Fruit fly (Drosophila melanogaster) whole organism, embryonic: Measurements from ENCODE around the gene Polr3I.
A peak's percentile ranks its signal among the peaks of the same experiment; 100 is the strongest.

Experiments
- Atf6 ChIP-seq: fragments of 200-800 bp; sonication (Bioruptor generic); IDR thresholded peaks from 2 replicates; pipeline ENCODE4 v1.3.6; 2022; ENCODE audit warnings: missing biosample characterization, missing genetic modification characterization
- BtbVII ChIP-seq: fragments of 200-800 bp; sonication (Bioruptor generic); optimal IDR thresholded peaks from 3 replicates; lab custom pipeline; 2017; ENCODE audit warnings: missing biosample characterization, mild to moderate bottlenecking, missing genetic modification characterization
- CG10147 ChIP-seq: fragments of 200-800 bp; sonication (Bioruptor generic); optimal IDR thresholded peaks from 2 replicates; lab custom pipeline; 2019; ENCODE audit warnings: missing biosample characterization, mild to moderate bottlenecking, missing genetic modification characterization, moderate library complexity
- CG10959 ChIP-seq: fragments of 200-800 bp; sonication (Bioruptor generic); IDR thresholded peaks from 2 replicates; pipeline ENCODE4 v1.3.6; 2022; ENCODE audit warnings: missing biosample characterization, missing genetic modification characterization
- CG1233 ChIP-seq: fragments of 200-800 bp; sonication (Bioruptor generic); optimal IDR thresholded peaks from 4 replicates; lab custom pipeline; 2018; ENCODE audit warnings: missing biosample characterization, mild to moderate bottlenecking, missing genetic modification characterization
- CG12659 ChIP-seq: fragments of 200-800 bp; sonication (Bioruptor generic); optimal IDR thresholded peaks from 3 replicates; lab custom pipeline; 2017; ENCODE audit warnings: mild to moderate bottlenecking, missing biosample characterization, missing genetic modification reagents, missing genetic modification characterization
- CG14860 ChIP-seq: fragments of 200-800 bp; sonication (Bioruptor generic); IDR thresholded peaks from 3 replicates; pipeline ENCODE4 v1.3.6; 2022; ENCODE audit warnings: missing biosample characterization, missing genetic modification characterization; ENCODE audit not compliant: partially characterized antibody
- CG16863 ChIP-seq: fragments of 200-800 bp; sonication (Bioruptor generic); optimal IDR thresholded peaks from 3 replicates; lab custom pipeline; 2016; ENCODE audit warnings: missing biosample characterization, missing genetic modification characterization
- CG17361 ChIP-seq: fragments of 200-800 bp; sonication (Bioruptor generic); IDR thresholded peaks from 3 replicates; pipeline ENCODE4 v1.3.6; 2022; ENCODE audit warnings: missing biosample characterization, missing genetic modification characterization
- CG2120 ChIP-seq: fragments of 200-800 bp; sonication (Bioruptor generic); optimal IDR thresholded peaks from 3 replicates; lab custom pipeline; 2016; ENCODE audit warnings: missing biosample characterization, missing genetic modification characterization
- CG2678 ChIP-seq: fragments of 200-800 bp; sonication (Bioruptor generic); optimal IDR thresholded peaks from 3 replicates; lab custom pipeline; 2019; ENCODE audit warnings: missing biosample characterization, mild to moderate bottlenecking, missing genetic modification characterization, moderate library complexity
- CG34422 ChIP-seq: fragments of 200-800 bp; sonication (Bioruptor generic); IDR thresholded peaks from 3 replicates; pipeline ENCODE4 v1.3.6; 2022; ENCODE audit warnings: missing biosample characterization, missing genetic modification characterization
- CG3847 ChIP-seq: fragments of 200-800 bp; sonication (Bioruptor generic); IDR thresholded peaks from 2 replicates; pipeline ENCODE4 v1.3.6; 2022; ENCODE audit warnings: missing biosample characterization, missing genetic modification characterization
- CG4854 ChIP-seq: fragments of 200-800 bp; sonication (Bioruptor generic); optimal IDR thresholded peaks from 2 replicates; lab custom pipeline; 2016; ENCODE audit warnings: missing biosample characterization, missing genetic modification characterization, inconsistent platforms
- CG6272 ChIP-seq: fragments of 200-800 bp; sonication (Bioruptor generic); IDR thresholded peaks from 2 replicates; pipeline ENCODE4 v1.3.6; 2022; ENCODE audit warnings: missing biosample characterization, missing genetic modification characterization
- CG6683 ChIP-seq: fragments of 200-800 bp; sonication (Bioruptor generic); optimal IDR thresholded peaks from 2 replicates; lab custom pipeline; 2017; ENCODE audit warnings: missing biosample characterization, mild to moderate bottlenecking, missing genetic modification characterization, missing genetic modification reagents
- CG6791 ChIP-seq: fragments of 200-800 bp; sonication (Bioruptor generic); IDR thresholded peaks from 3 replicates; pipeline ENCODE4 v1.3.6; 2022; ENCODE audit warnings: missing biosample characterization, missing genetic modification characterization; ENCODE audit not compliant: partially characterized antibody
- CG8478 ChIP-seq: fragments of >200 bp; optimal IDR thresholded peaks from 2 replicates; lab custom pipeline; 2018
- CrebB ChIP-seq: fragments of 200-800 bp; sonication (Bioruptor generic); optimal IDR thresholded peaks from 3 replicates; lab custom pipeline; 2018; ENCODE audit warnings: missing biosample characterization, mild to moderate bottlenecking, missing genetic modification characterization
- D ChIP-seq, 2 experiments: fragments of 200-800 bp in 1 of 2; fragments of >200 bp in 1 of 2; sonication (Bioruptor generic) in 1 of 2; optimal IDR thresholded peaks; 2 replicates in 1 of 2; 3 replicates in 1 of 2; lab custom pipeline; 2017; ENCODE audit warnings: mild to moderate bottlenecking in 1 of 2, missing biosample characterization in 1 of 2, missing genetic modification characterization in 1 of 2, missing genetic modification reagents in 1 of 2
- HLHmδ ChIP-seq: fragments of 200-800 bp; sonication (Bioruptor generic); optimal IDR thresholded peaks from 2 replicates; lab custom pipeline; 2018; ENCODE audit warnings: missing biosample characterization, mild to moderate bottlenecking, missing genetic modification characterization, moderate library complexity
- Hmx ChIP-seq: fragments of 200-800 bp; sonication (Bioruptor generic); optimal IDR thresholded peaks from 2 replicates; lab custom pipeline; 2016; ENCODE audit warnings: missing biosample characterization, missing genetic modification characterization
- Kr ChIP-seq: fragments of 200-800 bp; sonication (Bioruptor generic); optimal IDR thresholded peaks from 2 replicates; lab custom pipeline; 2017; ENCODE audit warnings: missing biosample characterization, mild to moderate bottlenecking, missing genetic modification characterization
- Med ChIP-seq: fragments of 200-800 bp; sonication (Bioruptor generic); peaks from one replicate; lab custom pipeline; 2016; ENCODE audit warnings: missing biosample characterization, missing genetic modification characterization, mild to moderate bottlenecking, inconsistent platforms, moderate library complexity
- NC2α ChIP-seq: fragments of 200-800 bp; sonication (Bioruptor generic); optimal IDR thresholded peaks from 2 replicates; lab custom pipeline; 2016; ENCODE audit warnings: missing biosample characterization, missing genetic modification characterization
- NfI ChIP-seq: fragments of 200-800 bp; sonication (Bioruptor generic); optimal IDR thresholded peaks from 3 replicates; lab custom pipeline; 2018; ENCODE audit warnings: missing biosample characterization, mild to moderate bottlenecking, missing genetic modification characterization, moderate library complexity
- Oaz ChIP-seq: fragments of 200-800 bp; sonication (Bioruptor generic); IDR thresholded peaks from 2 replicates; pipeline ENCODE4 v1.3.6; 2022; ENCODE audit warnings: missing biosample characterization, missing genetic modification characterization
- Poxn ChIP-seq: fragments of 200-800 bp; sonication (Bioruptor generic); IDR thresholded peaks from 2 replicates; pipeline ENCODE4 v1.3.6; 2022; ENCODE audit warnings: missing biosample characterization, missing genetic modification characterization
- Rfx ChIP-seq: fragments of 200-800 bp; sonication (Bioruptor generic); IDR thresholded peaks from 2 replicates; pipeline ENCODE4 v1.3.6; 2022; ENCODE audit warnings: missing biosample characterization, missing genetic modification characterization
- Rx ChIP-seq: fragments of 200-800 bp; sonication (Bioruptor generic); IDR thresholded peaks from 2 replicates; pipeline ENCODE4 v1.3.6; 2022; ENCODE audit warnings: missing biosample characterization, missing genetic modification characterization
- Vsx1 ChIP-seq: fragments of 200-800 bp; sonication (Bioruptor generic); optimal IDR thresholded peaks from 2 replicates; lab custom pipeline; 2017; ENCODE audit warnings: missing biosample characterization, mild to moderate bottlenecking, missing genetic modification characterization, missing genetic modification reagents
- Xrp1 ChIP-seq: fragments of 200-800 bp; sonication (Bioruptor generic); IDR thresholded peaks from 2 replicates; pipeline ENCODE4 v1.3.6; 2022; ENCODE audit warnings: missing biosample characterization, missing genetic modification characterization
- ara ChIP-seq: fragments of 200-800 bp; sonication (Bioruptor generic); IDR thresholded peaks from 2 replicates; pipeline ENCODE4 v1.3.6; 2022; ENCODE audit warnings: missing biosample characterization, missing genetic modification characterization
- bowl ChIP-seq: fragments of 200-800 bp; sonication (Bioruptor generic); IDR thresholded peaks from 2 replicates; pipeline ENCODE4 v1.3.6; 2022; ENCODE audit warnings: missing biosample characterization, missing genetic modification characterization
- crc ChIP-seq: fragments of 200-800 bp; sonication (Bioruptor generic); optimal IDR thresholded peaks from 2 replicates; lab custom pipeline; 2016; ENCODE audit warnings: missing biosample characterization, missing genetic modification characterization
- croc ChIP-seq: fragments of 200-800 bp; sonication (Bioruptor generic); conservative IDR thresholded peaks from 3 replicates; pipeline ENCODE4 v1.3.6; 2022; ENCODE audit warnings: missing biosample characterization, missing genetic modification characterization
- dati ChIP-seq: fragments of 200-800 bp; sonication (Bioruptor generic); IDR thresholded peaks from 2 replicates; pipeline ENCODE4 v1.3.6; 2022; ENCODE audit warnings: missing biosample characterization, missing genetic modification characterization
- disco-r ChIP-seq: fragments of 200-800 bp; sonication (Bioruptor generic); optimal IDR thresholded peaks from 2 replicates; lab custom pipeline; 2016; ENCODE audit warnings: missing biosample characterization, missing genetic modification characterization
- gsb ChIP-seq: fragments of 200-800 bp; sonication (Bioruptor generic); IDR thresholded peaks from 2 replicates; pipeline ENCODE4 v1.3.6; 2022; ENCODE audit warnings: missing biosample characterization, missing genetic modification characterization
- h ChIP-seq: fragments of >200 bp; optimal IDR thresholded peaks from 2 replicates; lab custom pipeline; 2017
- her ChIP-seq: fragments of 200-800 bp; sonication (Bioruptor generic); optimal IDR thresholded peaks from 2 replicates; lab custom pipeline; 2016; ENCODE audit warnings: missing biosample characterization, missing genetic modification characterization
- ind ChIP-seq: fragments of 200-800 bp; sonication (Bioruptor generic); optimal IDR thresholded peaks from 3 replicates; lab custom pipeline; 2016; ENCODE audit warnings: missing biosample characterization, missing genetic modification characterization
- insv ChIP-seq, 2 experiments: fragments of 200-800 bp; sonication (Bioruptor generic); optimal IDR thresholded peaks; 3 replicates each; lab custom pipeline; 2016 to 2018; ENCODE audit warnings: missing biosample characterization in 2 of 2, missing genetic modification characterization in 2 of 2
- luna ChIP-seq: fragments of 200-800 bp; sonication (Bioruptor generic); optimal IDR thresholded peaks from 2 replicates; lab custom pipeline; 2016; ENCODE audit warnings: missing biosample characterization, missing genetic modification characterization
- phol ChIP-seq: fragments of 200-800 bp; sonication (Bioruptor generic); optimal IDR thresholded peaks from 3 replicates; lab custom pipeline; 2018; ENCODE audit warnings: missing biosample characterization, mild to moderate bottlenecking, missing genetic modification characterization, moderate library complexity
- sqz ChIP-seq: fragments of 200-800 bp; sonication (Bioruptor generic); optimal IDR thresholded peaks from 3 replicates; lab custom pipeline; 2018; ENCODE audit warnings: missing biosample characterization, mild to moderate bottlenecking, missing genetic modification characterization
- tin ChIP-seq: fragments of 200-800 bp; sonication (Bioruptor generic); optimal IDR thresholded peaks from 3 replicates; lab custom pipeline; 2016; ENCODE audit warnings: missing biosample characterization, missing genetic modification characterization
- twi ChIP-seq: fragments of 200-800 bp; optimal IDR thresholded peaks from 2 replicates; lab custom pipeline; 2019; ENCODE audit warnings: missing biosample characterization, mild to moderate bottlenecking, missing genetic modification characterization, moderate library complexity
- zfh1 ChIP-seq: fragments of 200-800 bp; sonication (Bioruptor generic); IDR thresholded peaks from 3 replicates; pipeline ENCODE4 v1.3.6; 2022; ENCODE audit warnings: missing biosample characterization, missing genetic modification characterization

Polr3I gene

dm6 chrX:16930465-16931286, 46.3 kb downstream of the Polr3I start (continued):
- TF ChIP-seq CG1233 (no peak), gsb (peak; percentile 42; the same call in 1 of the 2 replicates), Xrp1 (GFP tag; lab: Robert Waterston, UW) (peak; percentile 76), sqz (GFP tag; lab: Kevin White, UChicago) (peak; percentile 72), twi (tag; lab: Kevin White, UChicago) (no peak), her (no peak), CG34422 (GFP tag; lab: Robert Waterston, UW) (peak; percentile 41; the same call in 1 of the 3 replicates), crc (GFP tag; lab: Kevin White, UChicago) (peak; percentile 2), zfh1 (GFP tag; lab: Robert Waterston, UW) (peak; percentile 61; the same call in 2 of the 3 replicates), insv (GFP tag; optimal IDR thresholded peaks at IDR 0.05; lab: Kevin White, UChicago) (no peak), disco-r (no peak), phol (tag; lab: Kevin White, UChicago) (peak; percentile 76), CG10147 (peak; percentile 50), Atf6 (GFP tag; lab: Robert Waterston, UW) (peak; percentile 48; the same call in 1 of the 2 replicates), CG6272 (GFP tag; lab: Robert Waterston, UW) (peak; percentile 63; the same call in 1 of the 2 replicates), CG14860 (GFP tag; lab: Robert Waterston, UW) (no peak), CG2678 (tag; lab: Kevin White, UChicago) (peak; percentile 81), h (lab: Kevin White, UChicago) (no peak), Oaz (peak; percentile 55; the same call in 1 of the 2 replicates), CG17361 (GFP tag; lab: Robert Waterston, UW) (peak; percentile 72), ara (GFP tag; lab: Robert Waterston, UW) (peak; percentile 57; the same call in 1 of the 2 replicates), D (optimal IDR thresholded peaks at IDR 0.05; lab: Kevin White, UChicago) (no peak), D (GFP tag; optimal IDR thresholded peaks at IDR 0.05; lab: Kevin White, UChicago) (peak; percentile 52), CG16863 (peak; percentile 6), Rx (GFP tag; lab: Robert Waterston, UW) (0 out of 2 replicates have a peak, but pooled peaks have one; percentile 30), Hmx (GFP tag; lab: Kevin White, UChicago) (no peak), CG10959 (GFP tag; lab: Robert Waterston, UW) (0 out of 2 replicates have a peak, but pooled peaks have one; percentile 27), NfI (GFP tag; lab: Kevin White, UChicago) (peak; percentile 38), tin (peak; percentile 68), Poxn (GFP tag; lab: Robert Waterston, UW) (peak; percentile 28; the same call in 1 of the 2 replicates), ind (GFP tag; lab: Kevin White, UChicago) (peak; percentile 58), NC2α (GFP tag; lab: Kevin White, UChicago) (no peak), BtbVII (peak; percentile 42), CrebB (peak; percentile 16), bowl (GFP tag; lab: Robert Waterston, UW) (peak; percentile 24; the same call in 1 of the 2 replicates), CG12659 (GFP tag; lab: Kevin White, UChicago) (peak; percentile 55), CG4854 (GFP tag; lab: Kevin White, UChicago) (no peak), HLHmδ (GFP tag; lab: Kevin White, UChicago) (no peak), CG6683 (GFP tag; lab: Kevin White, UChicago) (peak; percentile 49), croc (GFP tag; lab: Robert Waterston, UW) (peak; percentile 53; the same call in 2 of the 3 replicates), CG3847 (peak; percentile 60), CG6791 (GFP tag; lab: Robert Waterston, UW) (no peak), Kr (GFP tag; lab: Kevin White, UChicago) (no peak), Rfx (GFP tag; lab: Robert Waterston, UW) (peak; percentile 77), Vsx1 (GFP tag; lab: Kevin White, UChicago) (peak; percentile 80), CG2120 (peak; percentile 57), luna (GFP tag; lab: Kevin White, UChicago) (no peak), CG8478 (lab: Kevin White, UChicago) (no peak), dati (GFP tag; lab: Robert Waterston, UW) (no peak), Med (GFP tag; lab: Kevin White, UChicago) (peak; percentile 69)
